Worm (Caenorhabditis elegans) whole organism, L2 larva: ENCODE measurements around the gene ckb-1.

Experiments
- C34F6.9 ChIP-seq: fragments of 150-350 bp; optimal IDR thresholded peaks from 2 replicates; lab custom pipeline; 2014; ENCODE audit warnings: missing biosample characterization, missing genetic modification characterization
- F13H6.1 ChIP-seq: sonication (generic microtip); optimal IDR thresholded peaks from 2 replicates; lab custom pipeline; 2016; ENCODE audit warnings: missing genetic modification characterization, missing compliant biosample characterization
- R02D3.7 ChIP-seq: fragments of 150-350 bp; optimal IDR thresholded peaks from 2 replicates; lab custom pipeline; 2014; ENCODE audit warnings: missing biosample characterization, missing genetic modification characterization
- Y55F3AM.14 ChIP-seq: fragments of 200-800 bp; sonication (Bioruptor generic); optimal IDR thresholded peaks from 2 replicates; lab custom pipeline; 2018; ENCODE audit warnings: mild to moderate bottlenecking, missing genetic modification characterization, missing compliant biosample characterization
- ZK546.5 ChIP-seq: sonication (generic microtip); optimal IDR thresholded peaks from 2 replicates; lab custom pipeline; 2017; ENCODE audit warnings: missing biosample characterization, missing genetic modification characterization
- alr-1 ChIP-seq: fragments of 150-350 bp; optimal IDR thresholded peaks from 2 replicates; lab custom pipeline; 2014; ENCODE audit warnings: missing biosample characterization, missing genetic modification characterization
- aly-2 ChIP-seq: fragments of 150-350 bp; optimal IDR thresholded peaks from 2 replicates; lab custom pipeline; 2014; ENCODE audit warnings: missing biosample characterization, missing genetic modification characterization
- blmp-1 ChIP-seq: sonication (generic microtip); optimal IDR thresholded peaks from 2 replicates; lab custom pipeline; 2017; ENCODE audit warnings: missing genetic modification characterization, mild to moderate bottlenecking, missing compliant biosample characterization, antibody characterized with exemption, moderate library complexity; ENCODE audit not compliant: insufficient read depth
- crh-2 ChIP-seq: sonication (generic microtip); optimal IDR thresholded peaks from 2 replicates; lab custom pipeline; 2017; ENCODE audit warnings: missing biosample characterization, missing genetic modification characterization
- dmd-4 ChIP-seq: sonication (generic microtip); optimal IDR thresholded peaks from 2 replicates; lab custom pipeline; 2017; ENCODE audit warnings: missing biosample characterization, missing genetic modification characterization
- egl-27 ChIP-seq: sonication (generic microtip); optimal IDR thresholded peaks from 3 replicates; lab custom pipeline; 2017; ENCODE audit warnings: missing biosample characterization, missing genetic modification reagents, missing genetic modification characterization
- elt-1 ChIP-seq: fragments of 150-350 bp; optimal IDR thresholded peaks from 2 replicates; lab custom pipeline; 2014; ENCODE audit warnings: missing biosample characterization, missing genetic modification characterization
- elt-3 ChIP-seq: sonication (generic microtip); optimal IDR thresholded peaks from 2 replicates; lab custom pipeline; 2017; ENCODE audit warnings: missing biosample characterization, missing genetic modification characterization
- fos-1 ChIP-seq: fragments of 150-350 bp; optimal IDR thresholded peaks from 2 replicates; lab custom pipeline; 2014; ENCODE audit warnings: missing biosample characterization, missing genetic modification characterization
- gmeb-1 ChIP-seq: fragments of 150-350 bp; optimal IDR thresholded peaks from 2 replicates; lab custom pipeline; 2014; ENCODE audit warnings: missing biosample characterization, missing genetic modification characterization
- lin-11 ChIP-seq: fragments of 150-350 bp; sonication (generic microtip); optimal IDR thresholded peaks from 2 replicates; lab custom pipeline; 2014; ENCODE audit warnings: missing biosample characterization, missing genetic modification characterization, inconsistent platforms, mixed read lengths
- lin-13 ChIP-seq: fragments of 150-350 bp; optimal IDR thresholded peaks from 2 replicates; lab custom pipeline; 2014; ENCODE audit warnings: missing biosample characterization, missing genetic modification reagents, missing genetic modification characterization
- lin-39 ChIP-seq: fragments of 150-350 bp; optimal IDR thresholded peaks from 2 replicates; lab custom pipeline; 2014; ENCODE audit warnings: missing biosample characterization, missing genetic modification reagents, missing genetic modification characterization
- lsy-2 ChIP-seq, 2 experiments: fragments of 150-350 bp in 1 of 2; sonication (generic microtip) in 1 of 2; optimal IDR thresholded peaks; 2 replicates each; lab custom pipeline; 2014 to 2017; ENCODE audit warnings: missing biosample characterization in 2 of 2, missing genetic modification characterization in 2 of 2
- mab-5 ChIP-seq: fragments of 150-350 bp; optimal IDR thresholded peaks from 2 replicates; lab custom pipeline; 2014; ENCODE audit warnings: missing biosample characterization, missing genetic modification characterization
- mbf-1 ChIP-seq: sonication (generic microtip); optimal IDR thresholded peaks from 2 replicates; lab custom pipeline; 2017; ENCODE audit warnings: missing biosample characterization, missing genetic modification characterization
- nhr-10 ChIP-seq: sonication (generic microtip); optimal IDR thresholded peaks from 2 replicates; lab custom pipeline; 2017; ENCODE audit warnings: missing biosample characterization, missing genetic modification characterization
- nhr-12 ChIP-seq: fragments of 150-350 bp; optimal IDR thresholded peaks from 2 replicates; lab custom pipeline; 2014; ENCODE audit warnings: missing biosample characterization, missing genetic modification characterization
- nhr-129 ChIP-seq: fragments of 150-350 bp; optimal IDR thresholded peaks from 2 replicates; lab custom pipeline; 2014; ENCODE audit warnings: missing biosample characterization, missing genetic modification characterization
- nhr-237 ChIP-seq: fragments of 150-350 bp; optimal IDR thresholded peaks from 2 replicates; lab custom pipeline; 2014; ENCODE audit warnings: missing biosample characterization, missing genetic modification characterization
- nhr-25 ChIP-seq: fragments of 150-350 bp; sonication (generic microtip); optimal IDR thresholded peaks from 3 replicates; lab custom pipeline; 2014; ENCODE audit warnings: missing biosample characterization, missing genetic modification characterization
- nhr-6 ChIP-seq: fragments of 150-350 bp; optimal IDR thresholded peaks from 2 replicates; lab custom pipeline; 2014; ENCODE audit warnings: missing biosample characterization, missing genetic modification characterization
- peb-1 ChIP-seq: fragments of 150-350 bp; optimal IDR thresholded peaks from 2 replicates; lab custom pipeline; 2014; ENCODE audit warnings: missing biosample characterization, missing genetic modification characterization
- sem-4 ChIP-seq: fragments of 150-350 bp; optimal IDR thresholded peaks from 2 replicates; lab custom pipeline; 2014; ENCODE audit warnings: missing biosample characterization, missing genetic modification reagents, missing genetic modification characterization
- skn-1 ChIP-seq: sonication (generic microtip); optimal IDR thresholded peaks from 2 replicates; lab custom pipeline; 2017; ENCODE audit warnings: missing biosample characterization, missing genetic modification characterization
- sma-3 ChIP-seq: sonication (generic microtip); optimal IDR thresholded peaks from 2 replicates; lab custom pipeline; 2016; ENCODE audit warnings: missing genetic modification reagents, missing genetic modification characterization, missing compliant biosample characterization
- sma-9 ChIP-seq, 2 experiments: fragments of 150-350 bp in 1 of 2; sonication (generic microtip) in 1 of 2; optimal IDR thresholded peaks; 2 replicates each; lab custom pipeline; 2014 to 2016; ENCODE audit warnings: missing genetic modification characterization in 2 of 2, mild to moderate bottlenecking in 1 of 2, missing biosample characterization in 1 of 2, missing compliant biosample characterization in 1 of 2, missing genetic modification reagents in 1 of 2, moderate library complexity in 1 of 2
- snpc-4 ChIP-seq: fragments of 150-350 bp; optimal IDR thresholded peaks from 2 replicates; lab custom pipeline; 2014; ENCODE audit warnings: missing biosample characterization, missing genetic modification characterization
- unc-55 ChIP-seq: fragments of 150-350 bp; sonication (generic microtip); optimal IDR thresholded peaks from 3 replicates; lab custom pipeline; 2014; ENCODE audit warnings: missing biosample characterization, missing genetic modification reagents, missing genetic modification characterization
- unc-62 ChIP-seq: fragments of 150-350 bp; optimal IDR thresholded peaks from 2 replicates; lab custom pipeline; 2014; ENCODE audit warnings: missing biosample characterization, missing genetic modification reagents, missing genetic modification characterization
- zag-1 ChIP-seq: fragments of 150-350 bp; optimal IDR thresholded peaks from 2 replicates; lab custom pipeline; 2014; ENCODE audit warnings: missing biosample characterization, missing genetic modification characterization
- ztf-1 ChIP-seq: fragments of 200-800 bp; sonication (Bioruptor generic); conservative IDR thresholded peaks from 2 replicates; pipeline ENCODE4 v1.3.6; 2022; ENCODE audit warnings: missing genetic modification characterization, missing compliant biosample characterization

ckb-1 gene

DNA sequence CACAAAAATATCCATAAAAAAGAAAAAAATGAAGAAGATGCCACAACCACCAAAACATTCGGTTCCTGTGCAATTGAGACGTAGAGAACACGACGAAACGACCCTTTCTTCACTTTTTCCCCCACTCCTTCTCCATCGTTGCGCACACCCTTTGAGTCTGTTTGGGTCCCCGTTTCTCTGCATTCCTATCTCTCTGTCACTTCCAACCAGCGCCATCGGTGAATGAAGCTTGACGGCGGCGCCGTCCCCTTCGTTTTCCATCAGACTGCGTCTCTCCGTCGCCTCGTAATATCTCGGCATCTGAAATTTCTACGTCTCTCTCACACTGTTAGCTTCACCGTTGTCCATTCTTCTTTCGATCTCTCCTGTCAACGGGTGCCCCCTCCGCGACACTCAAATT, 29.5 kb upstream of the ckb-1 start:
- TF ChIP-seq F13H6.1 (tag; lab: Kevin White, UChicago) (peak; percentile 48), aly-2 (tag; lab: Kevin White, UChicago) (no peak), unc-55 (GFP tag; lab: Kevin White, UChicago) (peak; percentile 85), nhr-129 (peak; percentile 49), zag-1 (tag; lab: Kevin White, UChicago) (peak; percentile 34), mbf-1 (no peak), C34F6.9 (tag; lab: Kevin White, UChicago) (peak; percentile 64), crh-2 (tag; lab: Kevin White, UChicago) (no peak), Y55F3AM.14 (GFP tag; lab: Kevin White, UChicago) (no peak), gmeb-1 (tag; lab: Kevin White, UChicago) (no peak), lsy-2 (tag; optimal IDR thresholded peaks at IDR 0.05; lab: Kevin White, UChicago) (peak in 1 of 2 experiments; percentile 48), sem-4 (tag; lab: Kevin White, UChicago) (peak; percentile 46)

DNA sequence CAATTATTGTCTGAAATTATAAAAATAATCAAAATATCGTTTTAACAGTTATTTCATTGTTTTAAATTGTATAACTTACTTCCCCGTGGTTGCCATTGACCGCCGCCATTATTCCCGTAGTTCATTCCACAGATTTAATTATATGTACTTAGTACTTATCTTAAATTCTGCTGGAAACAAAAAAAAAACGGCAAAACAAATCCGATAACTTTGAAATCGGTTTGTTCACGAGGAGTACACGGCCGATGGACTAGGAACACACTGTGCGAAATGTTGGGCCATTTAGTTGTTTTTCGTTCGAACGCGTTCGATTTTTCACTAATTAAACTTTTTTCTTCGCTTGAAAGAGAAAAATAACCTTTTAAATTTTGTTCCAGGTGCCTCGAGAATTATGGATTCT, 22.0 kb upstream of the ckb-1 start, which contains the start of the genes B0285.3 and lcmt-1:
Gene B0285.3, minus strand, starts transcription at position 267 of the 400 bp plus-strand sequence.
Gene lcmt-1, plus strand, starts transcription at position 377 of the 400 bp plus-strand sequence.
- TF ChIP-seq mab-5 (tag; lab: Kevin White, UChicago) (no peak), Y55F3AM.14 (GFP tag; lab: Kevin White, UChicago) (no peak), egl-27 (tag; lab: Kevin White, UChicago) (no peak), ZK546.5 (no peak), alr-1 (tag; lab: Kevin White, UChicago) (no peak), nhr-25 (tag; lab: Kevin White, UChicago) (peak; percentile 29), sem-4 (tag; lab: Kevin White, UChicago) (no peak), R02D3.7 (tag; lab: Kevin White, UChicago) (no peak), sma-3 (GFP tag; lab: Kevin White, UChicago) (peak; percentile 39), dmd-4 (no peak), sma-9 (GFP tag; optimal IDR thresholded peaks at IDR 0.05; lab: Kevin White, UChicago) (peak; percentile 17), sma-9 (tag; optimal IDR thresholded peaks at IDR 0.05; lab: Kevin White, UChicago) (no peak), nhr-6 (tag; lab: Kevin White, UChicago) (no peak), elt-3 (tag; lab: Kevin White, UChicago) (no peak), mbf-1 (no peak), lin-13 (GFP tag; lab: Kevin White, UChicago) (no peak), nhr-12 (tag; lab: Kevin White, UChicago) (no peak), lin-39 (tag; lab: Kevin White, UChicago) (no peak), nhr-129 (no peak), crh-2 (tag; lab: Kevin White, UChicago) (peak; percentile 24), nhr-237 (tag; lab: Kevin White, UChicago) (no peak), unc-55 (GFP tag; lab: Kevin White, UChicago) (peak; percentile 40), lsy-2 (tag; optimal IDR thresholded peaks at IDR 0.05; lab: Kevin White, UChicago) (peak in 1 of 2 experiments; percentile 68), F13H6.1 (tag; lab: Kevin White, UChicago) (peak; percentile 43), elt-1 (tag; lab: Kevin White, UChicago) (no peak), C34F6.9 (tag; lab: Kevin White, UChicago) (peak; percentile 50), aly-2 (tag; lab: Kevin White, UChicago) (no peak), nhr-10 (tag; lab: Kevin White, UChicago) (no peak), gmeb-1 (tag; lab: Kevin White, UChicago) (peak; percentile 54), snpc-4 (tag; lab: Kevin White, UChicago) (no peak), peb-1 (tag; lab: Kevin White, UChicago) (no peak), ztf-1 (GFP tag; lab: Robert Waterston, UW) (no peak), lin-11 (tag; lab: Kevin White, UChicago) (no peak), skn-1 (tag; lab: Kevin White, UChicago) (no peak), blmp-1 (tag; lab: Kevin White, UChicago) (no peak), unc-62 (GFP tag; lab: Kevin White, UChicago) (no peak), fos-1 (tag; lab: Kevin White, UChicago) (no peak)
- TF ChIP-seq, all 48 proteins: peak for 9

DNA sequence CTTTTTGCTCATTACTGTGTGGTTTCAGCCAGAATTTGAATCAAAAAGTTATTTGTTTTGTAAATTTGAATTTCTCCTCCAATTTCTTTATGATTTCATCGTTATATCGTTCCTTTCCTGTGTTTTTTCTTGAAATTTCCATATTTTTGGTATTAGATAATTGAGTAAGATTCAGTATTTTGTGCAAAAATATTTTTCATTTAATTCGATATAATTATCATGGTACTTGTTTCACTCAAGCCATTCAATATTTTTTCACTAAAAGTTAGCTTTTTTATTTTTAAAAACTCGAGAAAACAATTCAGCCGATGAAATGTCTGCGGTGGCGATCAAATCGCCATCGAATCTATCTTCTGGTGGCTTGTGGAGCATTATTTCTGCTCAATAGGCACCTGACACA, 20.0 kb upstream of the ckb-1 start, which contains the start of gene hse-5:
Gene hse-5, plus strand, starts transcription at position 301 of the 400 bp plus-strand sequence.
- no peak for TF ChIP-seq gmeb-1 (tag; lab: Kevin White, UChicago)
- no peak for TF ChIP-seq sma-9 (GFP tag; optimal IDR thresholded peaks at IDR 0.05; lab: Kevin White, UChicago)
- no peak for TF ChIP-seq sma-9 (tag; optimal IDR thresholded peaks at IDR 0.05; lab: Kevin White, UChicago)
- no peak for TF ChIP-seq aly-2 (tag; lab: Kevin White, UChicago)
- TF ChIP-seq crh-2 (tag; lab: Kevin White, UChicago), result no peak
- no peak for TF ChIP-seq sem-4 (tag; lab: Kevin White, UChicago)
- no peak for TF ChIP-seq snpc-4 (tag; lab: Kevin White, UChicago)
